Worm (Caenorhabditis elegans) whole organism, L4 larva: ENCODE measurements around the gene crn-6.

Experiments used
- ces-1 ChIP-seq: fragments of 150-350 bp; sonication (generic microtip); optimal IDR thresholded peaks from 4 replicates; lab custom pipeline; 2014; ENCODE audit warnings: missing biosample characterization, missing genetic modification reagents, missing genetic modification characterization
- nhr-111 ChIP-seq: fragments of 200-800 bp; sonication (Bioruptor generic); optimal IDR thresholded peaks from 2 replicates; lab custom pipeline; 2018; ENCODE audit warnings: mild to moderate bottlenecking, missing genetic modification characterization, missing compliant biosample characterization

ce11 chrIII:9322010-9322409 lies 45.1 kb upstream of the crn-6 start, which contains the start of gene cpb-1:
- TF ChIP-seq nhr-111 (GFP tag; lab: Kevin White, UChicago) (no peak), ces-1 (no peak)
